Fruit fly (Drosophila melanogaster) whole organism, embryonic: ENCODE measurements around the gene CG4461.

Source experiments
- Bgb ChIP-seq: fragments of 200-800 bp; sonication (Bioruptor generic); IDR thresholded peaks from 2 replicates; pipeline ENCODE4 v1.3.6; 2022; ENCODE audit warnings: missing biosample characterization, missing genetic modification characterization; ENCODE audit not compliant: partially characterized antibody
- CG11695 ChIP-seq: fragments of 200-800 bp; sonication (Bioruptor generic); IDR thresholded peaks from 3 replicates; pipeline ENCODE4 v1.3.6; 2022; ENCODE audit warnings: missing biosample characterization, missing genetic modification characterization
- CG12071 ChIP-seq: fragments of 200-800 bp; sonication (Bioruptor generic); optimal IDR thresholded peaks from 3 replicates; lab custom pipeline; 2018; ENCODE audit warnings: missing biosample characterization, mild to moderate bottlenecking, missing genetic modification characterization
- CG12155 ChIP-seq: fragments of 200-800 bp; sonication (Bioruptor generic); optimal IDR thresholded peaks from 3 replicates; lab custom pipeline; 2016; ENCODE audit warnings: missing biosample characterization, missing genetic modification characterization
- CG1233 ChIP-seq: fragments of 200-800 bp; sonication (Bioruptor generic); optimal IDR thresholded peaks from 4 replicates; lab custom pipeline; 2018; ENCODE audit warnings: missing biosample characterization, mild to moderate bottlenecking, missing genetic modification characterization
- CG15073 ChIP-seq: fragments of 200-800 bp; sonication (Bioruptor generic); optimal IDR thresholded peaks from 2 replicates; lab custom pipeline; 2016; ENCODE audit warnings: missing biosample characterization, missing genetic modification characterization
- CG15479 ChIP-seq: fragments of 200-800 bp; sonication (Bioruptor generic); optimal IDR thresholded peaks from 3 replicates; lab custom pipeline; 2019; ENCODE audit warnings: missing biosample characterization, mild to moderate bottlenecking, missing genetic modification characterization, moderate library complexity
- CG17829 ChIP-seq: fragments of 200-800 bp; optimal IDR thresholded peaks from 2 replicates; lab custom pipeline; 2019; ENCODE audit warnings: missing biosample characterization, mild to moderate bottlenecking, missing genetic modification characterization, moderate library complexity
- CG18262 ChIP-seq: fragments of 200-800 bp; optimal IDR thresholded peaks from 3 replicates; lab custom pipeline; 2019; ENCODE audit warnings: missing biosample characterization, mild to moderate bottlenecking, missing genetic modification characterization, moderate library complexity
- CG2116 ChIP-seq: fragments of 200-800 bp; sonication (Bioruptor generic); optimal IDR thresholded peaks from 3 replicates; lab custom pipeline; 2018; ENCODE audit warnings: missing biosample characterization, mild to moderate bottlenecking, missing genetic modification characterization
- CG3065 ChIP-seq: fragments of 200-800 bp; sonication (Bioruptor generic); optimal IDR thresholded peaks from 2 replicates; lab custom pipeline; 2016; ENCODE audit warnings: missing biosample characterization, missing genetic modification characterization
- CG31388 ChIP-seq: fragments of 200-800 bp; sonication (Bioruptor generic); optimal IDR thresholded peaks from 2 replicates; lab custom pipeline; 2016; ENCODE audit warnings: missing biosample characterization, missing genetic modification characterization
- CG3163 ChIP-seq: fragments of 200-800 bp; sonication (Bioruptor generic); optimal IDR thresholded peaks from 3 replicates; lab custom pipeline; 2016; ENCODE audit warnings: missing biosample characterization, missing genetic modification characterization
- CG33557 ChIP-seq: fragments of 200-800 bp; sonication (Bioruptor generic); optimal IDR thresholded peaks from 2 replicates; lab custom pipeline; 2019; ENCODE audit warnings: missing biosample characterization, mild to moderate bottlenecking, missing genetic modification characterization, moderate library complexity
- CG34422 ChIP-seq: fragments of 200-800 bp; sonication (Bioruptor generic); IDR thresholded peaks from 3 replicates; pipeline ENCODE4 v1.3.6; 2022; ENCODE audit warnings: missing biosample characterization, missing genetic modification characterization
- CG43689 ChIP-seq: fragments of 200-800 bp; sonication (Bioruptor generic); IDR thresholded peaks from 2 replicates; pipeline ENCODE4 v1.3.6; 2022; ENCODE audit warnings: missing biosample characterization, missing genetic modification characterization
- CG6175 ChIP-seq: fragments of 200-800 bp; sonication (Bioruptor generic); IDR thresholded peaks from 3 replicates; pipeline ENCODE4 v1.3.6; 2022; ENCODE audit warnings: missing biosample characterization, missing genetic modification characterization
- CG6683 ChIP-seq: fragments of 200-800 bp; sonication (Bioruptor generic); optimal IDR thresholded peaks from 2 replicates; lab custom pipeline; 2017; ENCODE audit warnings: missing biosample characterization, mild to moderate bottlenecking, missing genetic modification characterization, missing genetic modification reagents
- CG6689 ChIP-seq: fragments of 200-800 bp; sonication (Bioruptor generic); IDR thresholded peaks from 2 replicates; pipeline ENCODE4 v1.3.6; 2022; ENCODE audit warnings: missing biosample characterization, missing genetic modification characterization
- CG9876 ChIP-seq: fragments of 200-800 bp; sonication (Bioruptor generic); optimal IDR thresholded peaks from 2 replicates; lab custom pipeline; 2016; ENCODE audit warnings: missing biosample characterization, missing genetic modification characterization
- Elba2 ChIP-seq: fragments of 200-800 bp; sonication (Bioruptor generic); optimal IDR thresholded peaks from 3 replicates; lab custom pipeline; 2016; ENCODE audit warnings: missing biosample characterization, missing genetic modification characterization
- Fer1 ChIP-seq: fragments of 200-800 bp; sonication (Bioruptor generic); optimal IDR thresholded peaks from 2 replicates; lab custom pipeline; 2017; ENCODE audit warnings: missing biosample characterization, mild to moderate bottlenecking, missing genetic modification characterization
- Myb ChIP-seq: fragments of 200-800 bp; sonication (Bioruptor generic); optimal IDR thresholded peaks from 2 replicates; lab custom pipeline; 2016; ENCODE audit warnings: missing biosample characterization, missing genetic modification characterization
- Opbp ChIP-seq: fragments of 200-800 bp; sonication (Bioruptor generic); IDR thresholded peaks from 3 replicates; pipeline ENCODE4 v1.3.6; 2022; ENCODE audit warnings: missing biosample characterization, missing genetic modification characterization; ENCODE audit not compliant: partially characterized antibody
- Sox100B ChIP-seq: fragments of 200-800 bp; sonication (Bioruptor generic); optimal IDR thresholded peaks from 3 replicates; lab custom pipeline; 2018; ENCODE audit warnings: missing biosample characterization, mild to moderate bottlenecking, missing genetic modification characterization
- Sry-δ ChIP-seq: fragments of 200-800 bp; sonication (Bioruptor generic); optimal IDR thresholded peaks from 2 replicates; lab custom pipeline; 2016; ENCODE audit warnings: missing biosample characterization, missing genetic modification characterization
- abd-A ChIP-seq: fragments of 200-800 bp; sonication (Bioruptor generic); optimal IDR thresholded peaks from 3 replicates; lab custom pipeline; 2019; ENCODE audit warnings: missing biosample characterization, mild to moderate bottlenecking, missing genetic modification characterization, moderate library complexity
- amos ChIP-seq: fragments of 200-800 bp; sonication (Bioruptor generic); IDR thresholded peaks from 2 replicates; pipeline ENCODE4 v1.3.6; 2022; ENCODE audit warnings: missing biosample characterization, missing genetic modification characterization; ENCODE audit not compliant: partially characterized antibody
- aop ChIP-seq: fragments of 200-800 bp; sonication (Bioruptor generic); IDR thresholded peaks from 2 replicates; pipeline ENCODE4 v1.3.6; 2022; ENCODE audit warnings: missing biosample characterization, missing genetic modification characterization
- az2 ChIP-seq: fragments of 200-800 bp; sonication (Bioruptor generic); optimal IDR thresholded peaks from 3 replicates; lab custom pipeline; 2016; ENCODE audit warnings: missing biosample characterization, missing genetic modification characterization
- btn ChIP-seq: fragments of 200-800 bp; sonication (Bioruptor generic); optimal IDR thresholded peaks from 2 replicates; lab custom pipeline; 2016; ENCODE audit warnings: missing biosample characterization, missing genetic modification characterization
- cg ChIP-seq: fragments of 200-800 bp; sonication (Bioruptor generic); optimal IDR thresholded peaks from 3 replicates; lab custom pipeline; 2019; ENCODE audit warnings: missing biosample characterization, mild to moderate bottlenecking, missing genetic modification characterization, moderate library complexity
- chm ChIP-seq: fragments of 200-800 bp; sonication (Bioruptor generic); IDR thresholded peaks from 2 replicates; pipeline ENCODE4 v1.3.6; 2022; ENCODE audit warnings: missing biosample characterization, missing genetic modification characterization
- crol ChIP-seq: fragments of 200-800 bp; sonication (Bioruptor generic); IDR thresholded peaks from 2 replicates; pipeline ENCODE4 v1.3.6; 2022; ENCODE audit warnings: missing biosample characterization, missing genetic modification characterization
- dati ChIP-seq: fragments of 200-800 bp; sonication (Bioruptor generic); IDR thresholded peaks from 2 replicates; pipeline ENCODE4 v1.3.6; 2022; ENCODE audit warnings: missing biosample characterization, missing genetic modification characterization
- dimm ChIP-seq: fragments of 200-800 bp; sonication (Bioruptor generic); IDR thresholded peaks from 2 replicates; pipeline ENCODE4 v1.3.6; 2022; ENCODE audit warnings: missing biosample characterization, missing genetic modification characterization
- fd3F ChIP-seq: fragments of 200-800 bp; sonication (Bioruptor generic); optimal IDR thresholded peaks from 2 replicates; lab custom pipeline; 2018; ENCODE audit warnings: missing biosample characterization, mild to moderate bottlenecking, missing genetic modification characterization, moderate library complexity
- ftz-f1 ChIP-seq: fragments of 200-800 bp; sonication (Bioruptor generic); optimal IDR thresholded peaks from 2 replicates; lab custom pipeline; 2016; ENCODE audit warnings: missing biosample characterization, missing genetic modification characterization
- lmd ChIP-seq: fragments of 200-800 bp; sonication (Bioruptor generic); IDR thresholded peaks from 2 replicates; pipeline ENCODE4 v1.3.6; 2022; ENCODE audit warnings: missing biosample characterization, missing genetic modification characterization
- mam ChIP-seq: fragments of 200-800 bp; sonication (Bioruptor generic); optimal IDR thresholded peaks from 3 replicates; lab custom pipeline; 2016; ENCODE audit warnings: missing biosample characterization, missing genetic modification characterization
- pan ChIP-seq, 4 experiments: fragments of >200 bp in 3 of 4; fragments of 200-800 bp in 1 of 4; sonication (Bioruptor generic) in 1 of 4; optimal IDR thresholded peaks in 3 of 4; IDR thresholded peaks in 1 of 4; 2 replicates each; pipeline versions ENCODE4 v1.3.6 to Lab custom; 2017 to 2022; ENCODE audit warnings: missing biosample characterization in 2 of 4, missing genetic modification characterization in 2 of 4, mixed read lengths in 1 of 4
- phol ChIP-seq: fragments of 200-800 bp; sonication (Bioruptor generic); optimal IDR thresholded peaks from 3 replicates; lab custom pipeline; 2018; ENCODE audit warnings: missing biosample characterization, mild to moderate bottlenecking, missing genetic modification characterization, moderate library complexity
- sens ChIP-seq: fragments of 200-800 bp; sonication (Bioruptor generic); peaks from one replicate; lab custom pipeline; 2016; ENCODE audit warnings: missing biosample characterization, missing genetic modification characterization
- stwl ChIP-seq: fragments of 200-800 bp; sonication (Bioruptor generic); optimal IDR thresholded peaks from 3 replicates; lab custom pipeline; 2018; ENCODE audit warnings: missing biosample characterization, mild to moderate bottlenecking, missing genetic modification characterization, moderate library complexity
- tio ChIP-seq: fragments of 200-800 bp; sonication (Bioruptor generic); optimal IDR thresholded peaks from 2 replicates; lab custom pipeline; 2017; ENCODE audit warnings: missing biosample characterization, missing genetic modification characterization, inconsistent platforms
- tup ChIP-seq: fragments of 200-800 bp; sonication (Bioruptor generic); optimal IDR thresholded peaks from 2 replicates; lab custom pipeline; 2016; ENCODE audit warnings: missing biosample characterization, mild to moderate bottlenecking, missing genetic modification characterization, moderate library complexity
- wek ChIP-seq: fragments of 200-800 bp; sonication (Bioruptor generic); optimal IDR thresholded peaks from 3 replicates; lab custom pipeline; 2018; ENCODE audit warnings: missing biosample characterization, mild to moderate bottlenecking, missing genetic modification characterization, moderate library complexity
- zfh2 ChIP-seq: fragments of 200-800 bp; sonication (Bioruptor generic); optimal IDR thresholded peaks from 2 replicates; lab custom pipeline; 2016; ENCODE audit warnings: missing biosample characterization, missing genetic modification characterization

CG4461 gene

dm6 chr3L:9377198-9378035 lies 2.2 kb downstream of the CG4461 start, which contains the start of gene Hsp26 (continued):
- TF ChIP-seq mam (GFP tag; lab: Kevin White, UChicago), result peak; percentile 85
- TF ChIP-seq CG12155 (GFP tag; lab: Kevin White, UChicago), result peak; percentile 83
- TF ChIP-seq CG12071 (GFP tag; lab: Kevin White, UChicago), result peak; percentile 49
- TF ChIP-seq amos, result no peak
- TF ChIP-seq Fer1 (GFP tag; lab: Kevin White, UChicago), result peak; percentile 86
- TF ChIP-seq CG11695 (GFP tag; lab: Robert Waterston, UW), result peak; percentile 90
- peak; percentile 94 for TF ChIP-seq chm (GFP tag; lab: Robert Waterston, UW)
- no peak for TF ChIP-seq ftz-f1
- peak; percentile 58; the same call in 1 of the 2 replicates for TF ChIP-seq dimm (GFP tag; lab: Robert Waterston, UW)
- TF ChIP-seq wek (GFP tag; lab: Kevin White, UChicago), result peak; percentile 26
- peak; percentile 85 for TF ChIP-seq az2 (GFP tag; lab: Kevin White, UChicago)
- TF ChIP-seq Elba2 (GFP tag; lab: Kevin White, UChicago), result no peak
- TF ChIP-seq Opbp (GFP tag; lab: Robert Waterston, UW), result no peak
- peak; percentile 24 for TF ChIP-seq CG15073 (GFP tag; lab: Kevin White, UChicago)
- TF ChIP-seq zfh2 (GFP tag; lab: Kevin White, UChicago), result peak; percentile 82
- TF ChIP-seq Sox100B (GFP tag; lab: Kevin White, UChicago), result peak; percentile 67
- TF ChIP-seq aop (GFP tag; lab: Robert Waterston, UW), result no peak
- 0 out of 2 replicates have a peak, but pooled peaks have one; percentile 19 for TF ChIP-seq dati (GFP tag; lab: Robert Waterston, UW)
- TF ChIP-seq CG33557 (GFP tag; lab: Kevin White, UChicago), result peak; percentile 21
- peak; percentile 45 for TF ChIP-seq tup (GFP tag; lab: Kevin White, UChicago)
- peak; percentile 72 for TF ChIP-seq tio (GFP tag; lab: Kevin White, UChicago)
- peak; percentile 74 for TF ChIP-seq CG9876 (GFP tag; lab: Kevin White, UChicago)
- peak; percentile 67 for TF ChIP-seq fd3F (GFP tag; lab: Kevin White, UChicago)
- peak; percentile 86; the same call in 2 of the 3 replicates for TF ChIP-seq CG34422 (GFP tag; lab: Robert Waterston, UW)
- no peak for TF ChIP-seq pan (optimal IDR thresholded peaks at IDR 0.05; lab: Kevin White, UChicago)
- peak in 1 of 2 experiments; percentile 89 for TF ChIP-seq pan (GFP tag; optimal IDR thresholded peaks at IDR 0.05 in 1 of 2, IDR thresholded peaks at IDR 0.05 in 1 of 2)
- peak; percentile 57 for TF ChIP-seq CG3065 (GFP tag; lab: Kevin White, UChicago)
- TF ChIP-seq CG31388 (GFP tag; lab: Kevin White, UChicago), result peak; percentile 21
- TF ChIP-seq crol (GFP tag; lab: Robert Waterston, UW), result no peak
- TF ChIP-seq sens (GFP tag; lab: Kevin White, UChicago), result peak; percentile 99
- TF ChIP-seq CG2116 (GFP tag; lab: Kevin White, UChicago), result peak; percentile 54
- no peak for TF ChIP-seq abd-A (tag; lab: Kevin White, UChicago)
- TF ChIP-seq Sry-δ (GFP tag; lab: Kevin White, UChicago), result peak; percentile 24
- peak; percentile 96 for TF ChIP-seq CG3163 (GFP tag; lab: Kevin White, UChicago)
- TF ChIP-seq CG6683 (GFP tag; lab: Kevin White, UChicago), result peak; percentile 46
- no peak for TF ChIP-seq stwl (tag; lab: Kevin White, UChicago)
- TF ChIP-seq CG15479 (GFP tag; lab: Kevin White, UChicago), result no peak
- TF ChIP-seq Myb, result peak; percentile 71
- TF ChIP-seq phol (tag; lab: Kevin White, UChicago), result peak; percentile 75
- peak; percentile 86 for TF ChIP-seq CG18262 (tag; lab: Kevin White, UChicago)
- TF ChIP-seq CG1233 (GFP tag; lab: Kevin White, UChicago), result peak; percentile 78
- TF ChIP-seq CG6175, result no peak
- peak; percentile 83 for TF ChIP-seq CG6689 (GFP tag; lab: Robert Waterston, UW)
- peak; percentile 89 for TF ChIP-seq CG17829 (tag; lab: Kevin White, UChicago)
- peak; percentile 71 for TF ChIP-seq CG43689
- TF ChIP-seq btn (GFP tag; lab: Kevin White, UChicago), result peak; percentile 46
- TF ChIP-seq lmd (GFP tag; lab: Robert Waterston, UW), result peak; percentile 77
- TF ChIP-seq cg (GFP tag; lab: Kevin White, UChicago), result peak; percentile 89
- no peak; the same call in 1 of the 2 replicates for TF ChIP-seq Bgb (GFP tag; lab: Robert Waterston, UW)
